Worm (Caenorhabditis elegans): ENCODE results near the gene hrde-1.

DNA sequence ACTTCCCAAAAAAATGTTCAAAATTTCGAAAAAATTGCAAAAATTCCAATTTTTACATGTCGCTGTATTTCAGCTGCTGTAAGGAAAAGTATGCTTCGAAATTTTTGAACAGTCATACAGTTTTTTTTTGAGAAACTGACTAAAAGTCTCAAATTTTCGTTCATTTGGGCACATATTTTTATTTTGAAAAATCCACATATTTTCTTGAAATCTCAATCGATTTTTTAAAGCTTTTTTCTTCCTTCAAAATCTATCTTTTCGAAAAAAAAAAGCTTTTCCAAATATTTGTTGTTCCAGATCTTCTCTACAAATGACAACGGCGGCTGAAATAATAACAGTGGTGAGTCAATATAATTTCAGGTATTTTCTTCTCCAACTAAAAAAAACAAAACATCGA, 21.0 kb upstream of the hrde-1 start, which contains the start of gene asd-1:
- no peak for TF ChIP-seq mdt-29 (GFP tag; IDR thresholded peaks at IDR 0.05)
- TF ChIP-seq skn-1 (tag; optimal IDR thresholded peaks at IDR 0.05) = no peak
- TF ChIP-seq R02D3.7 (tag; optimal IDR thresholded peaks at IDR 0.05) = no peak
- no peak for TF ChIP-seq ama-1 (optimal IDR thresholded peaks at IDR 0.05)
- TF ChIP-seq unc-39 (tag; optimal IDR thresholded peaks at IDR 0.05) = no peak
- TF ChIP-seq nhr-25 (tag; optimal IDR thresholded peaks at IDR 0.05; ENCODE audit: borderline replicate concordance, insufficient read depth) = no peak
- TF ChIP-seq jun-1 (tag; optimal IDR thresholded peaks at IDR 0.05) = no peak
- TF ChIP-seq nhr-76 (tag; optimal IDR thresholded peaks at IDR 0.05) = no peak
- no peak for TF ChIP-seq ceh-44 (GFP tag; IDR thresholded peaks at IDR 0.05)
- TF ChIP-seq fkh-10 (GFP tag; optimal IDR thresholded peaks at IDR 0.05) = no peak
- TF ChIP-seq php-3 (GFP tag; IDR thresholded peaks at IDR 0.05) = no peak
